Worm (Caenorhabditis elegans) whole organism, late embryonic: ENCODE results near the gene wbp-2.

Source experiments
- C38D4.7 ChIP-seq: fragments of 200-800 bp; sonication (Bioruptor generic); optimal IDR thresholded peaks from 2 replicates; lab custom pipeline; 2018; ENCODE audit warnings: mild to moderate bottlenecking, missing genetic modification characterization, moderate library complexity, missing compliant biosample characterization
- K09A11.1 ChIP-seq: sonication (generic microtip); optimal IDR thresholded peaks from 2 replicates; lab custom pipeline; 2017; ENCODE audit warnings: antibody characterized with exemption, mild to moderate bottlenecking, missing genetic modification characterization, missing compliant biosample characterization; ENCODE audit not compliant: insufficient read depth
- Y22D7AL.16 ChIP-seq: sonication (generic microtip); optimal IDR thresholded peaks from 2 replicates; lab custom pipeline; 2016; ENCODE audit warnings: missing genetic modification characterization, missing compliant biosample characterization
- ama-1 ChIP-seq: fragments of 150-350 bp; optimal IDR thresholded peaks from 2 replicates; lab custom pipeline; 2014
- ceh-14 ChIP-seq: sonication (generic microtip); optimal IDR thresholded peaks from 2 replicates; lab custom pipeline; 2016; ENCODE audit warnings: missing genotype, missing genetic modification characterization, missing compliant biosample characterization
- ceh-19 ChIP-seq: fragments of 200-800 bp; sonication (Bioruptor generic); optimal IDR thresholded peaks from 2 replicates; lab custom pipeline; 2018; ENCODE audit warnings: mild to moderate bottlenecking, missing genetic modification characterization, missing compliant biosample characterization
- ceh-2 ChIP-seq: sonication (generic microtip); optimal IDR thresholded peaks from 2 replicates; lab custom pipeline; 2016; ENCODE audit warnings: missing genotype, missing genetic modification characterization, missing compliant biosample characterization
- ceh-22 ChIP-seq: sonication (generic microtip); optimal IDR thresholded peaks from 2 replicates; lab custom pipeline; 2017; ENCODE audit warnings: missing biosample characterization, missing genetic modification characterization
- ceh-30 ChIP-seq: fragments of 150-350 bp; optimal IDR thresholded peaks from 2 replicates; lab custom pipeline; 2014; ENCODE audit warnings: missing biosample characterization, missing genetic modification characterization
- ceh-31 ChIP-seq: sonication (generic microtip); optimal IDR thresholded peaks from 2 replicates; lab custom pipeline; 2016; ENCODE audit warnings: missing genetic modification characterization, missing compliant biosample characterization
- ceh-34 ChIP-seq: sonication (generic microtip); optimal IDR thresholded peaks from 2 replicates; lab custom pipeline; 2016; ENCODE audit warnings: mild to moderate bottlenecking, missing genetic modification characterization, missing compliant biosample characterization
- ceh-45 ChIP-seq: fragments of 200-800 bp; sonication (Bioruptor generic); IDR thresholded peaks from 2 replicates; pipeline ENCODE4 v1.3.6; 2022; ENCODE audit warnings: missing genetic modification reagents, missing genetic modification characterization, missing compliant biosample characterization
- che-1 ChIP-seq: sonication (generic microtip); optimal IDR thresholded peaks from 2 replicates; lab custom pipeline; 2016; ENCODE audit warnings: mild to moderate bottlenecking, missing genetic modification characterization, missing compliant biosample characterization
- dmd-4 ChIP-seq: sonication (generic microtip); optimal IDR thresholded peaks from 2 replicates; lab custom pipeline; 2016; ENCODE audit warnings: borderline replicate concordance, missing genetic modification characterization, missing compliant biosample characterization
- dve-1 ChIP-seq: sonication (generic microtip); optimal IDR thresholded peaks from 2 replicates; lab custom pipeline; 2017; ENCODE audit warnings: antibody characterized with exemption, mild to moderate bottlenecking, missing genetic modification characterization, missing compliant biosample characterization
- elt-4 ChIP-seq: sonication (generic microtip); optimal IDR thresholded peaks from 2 replicates; lab custom pipeline; 2016; ENCODE audit warnings: missing genetic modification characterization, missing compliant biosample characterization
- ets-4 ChIP-seq: sonication (generic microtip); optimal IDR thresholded peaks from 2 replicates; lab custom pipeline; 2016; ENCODE audit warnings: missing genetic modification characterization, missing compliant biosample characterization
- fkh-10 ChIP-seq: fragments of 150-350 bp; optimal IDR thresholded peaks from 2 replicates; lab custom pipeline; 2014; ENCODE audit warnings: missing biosample characterization, missing genetic modification reagents, missing genetic modification characterization
- fkh-6 ChIP-seq: sonication (generic microtip); optimal IDR thresholded peaks from 2 replicates; lab custom pipeline; 2016; ENCODE audit warnings: missing genetic modification characterization, missing compliant biosample characterization
- hlh-30 ChIP-seq: sonication (generic microtip); optimal IDR thresholded peaks from 2 replicates; lab custom pipeline; 2017; ENCODE audit warnings: antibody characterized with exemption, missing genetic modification characterization, missing compliant biosample characterization; ENCODE audit not compliant: insufficient read depth
- lim-6 ChIP-seq: sonication (generic microtip); optimal IDR thresholded peaks from 2 replicates; lab custom pipeline; 2016; ENCODE audit warnings: missing genetic modification characterization, missing compliant biosample characterization
- mec-3 ChIP-seq: sonication (generic microtip); optimal IDR thresholded peaks from 2 replicates; lab custom pipeline; 2016; ENCODE audit warnings: borderline replicate concordance, missing genetic modification characterization, missing compliant biosample characterization
- nhr-11 ChIP-seq: fragments of 150-350 bp; optimal IDR thresholded peaks from 2 replicates; lab custom pipeline; 2014; ENCODE audit warnings: missing biosample characterization, missing genetic modification characterization
- npax-4 ChIP-seq: sonication (generic microtip); optimal IDR thresholded peaks from 2 replicates; lab custom pipeline; 2016; ENCODE audit warnings: missing genetic modification characterization, missing compliant biosample characterization
- odd-2 ChIP-seq: sonication (generic microtip); optimal IDR thresholded peaks from 2 replicates; lab custom pipeline; 2017; ENCODE audit warnings: antibody characterized with exemption, mild to moderate bottlenecking, missing genetic modification characterization, missing compliant biosample characterization
- pat-9 ChIP-seq: fragments of 200-800 bp; sonication (Bioruptor generic); optimal IDR thresholded peaks from 2 replicates; lab custom pipeline; 2018; ENCODE audit warnings: mild to moderate bottlenecking, missing genetic modification characterization, moderate library complexity, missing compliant biosample characterization
- pax-1 ChIP-seq: fragments of 150-350 bp; optimal IDR thresholded peaks from 2 replicates; lab custom pipeline; 2014; ENCODE audit warnings: missing biosample characterization, missing genetic modification characterization
- pha-2 ChIP-seq: sonication (generic microtip); optimal IDR thresholded peaks from 2 replicates; lab custom pipeline; 2017; ENCODE audit warnings: mild to moderate bottlenecking, missing genetic modification characterization, missing compliant biosample characterization
- ref-2 ChIP-seq: sonication (generic microtip); optimal IDR thresholded peaks from 2 replicates; lab custom pipeline; 2016; ENCODE audit warnings: missing genetic modification characterization, missing compliant biosample characterization
- sox-2 ChIP-seq: fragments of 200-800 bp; sonication (Bioruptor generic); IDR thresholded peaks from 2 replicates; pipeline ENCODE4 v1.3.6; 2022; ENCODE audit warnings: missing genetic modification reagents, missing genetic modification characterization, missing compliant biosample characterization
- sox-4 ChIP-seq: sonication (generic microtip); optimal IDR thresholded peaks from 2 replicates; lab custom pipeline; 2017; ENCODE audit warnings: mild to moderate bottlenecking, missing genetic modification characterization, inconsistent platforms, missing compliant biosample characterization
- tbx-7 ChIP-seq: sonication (generic microtip); optimal IDR thresholded peaks from 2 replicates; lab custom pipeline; 2016; ENCODE audit warnings: missing genotype, missing genetic modification characterization, missing compliant biosample characterization
- unc-3 ChIP-seq, 2 experiments: fragments of 200-800 bp in 1 of 2; sonication (Bioruptor generic) in 1 of 2; sonication (generic microtip) in 1 of 2; conservative IDR thresholded peaks in 1 of 2; optimal IDR thresholded peaks in 1 of 2; 2 replicates each; pipeline versions ENCODE4 v1.3.6 to Lab custom; 2016 to 2022; ENCODE audit warnings: missing compliant biosample characterization in 2 of 2, missing genetic modification characterization in 2 of 2, missing genetic modification reagents in 1 of 2
- unc-42 ChIP-seq: sonication (generic microtip); optimal IDR thresholded peaks from 2 replicates; lab custom pipeline; 2016; ENCODE audit warnings: missing genotype, missing genetic modification characterization, missing compliant biosample characterization
- unc-55 ChIP-seq: sonication (generic microtip); optimal IDR thresholded peaks from 2 replicates; lab custom pipeline; 2017; ENCODE audit warnings: missing biosample characterization, missing genetic modification reagents, missing genetic modification characterization
- zip-5 ChIP-seq: sonication (generic microtip); optimal IDR thresholded peaks from 2 replicates; lab custom pipeline; 2016; ENCODE audit warnings: missing genetic modification characterization, missing compliant biosample characterization
- ztf-16 ChIP-seq: sonication (generic microtip); optimal IDR thresholded peaks from 2 replicates; lab custom pipeline; 2017; ENCODE audit warnings: missing genetic modification characterization, missing compliant biosample characterization

wbp-2 gene

DNA sequence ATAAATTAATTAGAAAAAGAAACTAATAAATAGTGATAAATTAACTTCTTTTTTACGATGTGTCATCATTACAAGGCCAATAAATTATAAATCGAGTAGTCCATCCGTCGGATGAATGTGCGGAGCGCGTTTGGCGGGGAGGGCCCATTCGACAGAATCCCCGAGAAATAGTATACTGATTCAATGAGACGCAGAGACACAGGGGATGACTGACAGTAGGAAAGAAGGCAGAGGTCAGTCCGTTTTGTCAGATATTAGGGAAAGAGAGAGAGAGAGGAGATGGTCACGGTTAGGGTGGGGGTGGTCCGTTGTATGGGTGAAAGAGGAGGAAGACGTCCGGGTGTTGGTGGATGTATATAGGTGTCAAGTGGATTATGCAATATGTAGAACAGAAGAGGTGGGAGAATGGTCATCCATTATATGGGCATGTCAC, 20.9 kb upstream of the wbp-2 start (continued):
- TF ChIP-seq hlh-30 (tag; lab: Kevin White, UChicago) (peak; percentile 13), unc-55 (GFP tag; lab: Kevin White, UChicago) (peak; percentile 98), nhr-11 (tag; lab: Kevin White, UChicago) (no peak), C38D4.7 (GFP tag; lab: Kevin White, UChicago) (no peak), fkh-6 (tag; lab: Kevin White, UChicago) (peak; percentile 6), tbx-7 (tag; lab: Kevin White, UChicago) (peak; percentile 14), zip-5 (no peak), ceh-45 (GFP tag; lab: Robert Waterston, UW) (no peak)
- TF ChIP-seq, all 69 proteins: peak for 15

- no peak for TF ChIP-seq ama-1 (lab: Kevin White, UChicago)
- TF ChIP-seq dmd-4 = no peak
- no peak for TF ChIP-seq mec-3 (tag; lab: Kevin White, UChicago)
- TF ChIP-seq C38D4.7 (GFP tag; lab: Kevin White, UChicago) = no peak
- TF ChIP-seq ref-2 (tag; lab: Kevin White, UChicago) = no peak
- no peak for TF ChIP-seq Y22D7AL.16 (tag; lab: Kevin White, UChicago)
- no peak for TF ChIP-seq ceh-14 (tag; lab: Kevin White, UChicago)
- TF ChIP-seq ceh-31 (tag; lab: Kevin White, UChicago) = no peak
- no peak for TF ChIP-seq npax-4
- TF ChIP-seq ets-4 (tag; lab: Kevin White, UChicago) = no peak
- TF ChIP-seq ceh-22 (tag; lab: Kevin White, UChicago) = no peak
- no peak for TF ChIP-seq sox-4 (tag; lab: Kevin White, UChicago)
- no peak for TF ChIP-seq ceh-30 (tag; lab: Kevin White, UChicago)
- no peak for TF ChIP-seq fkh-10
- TF ChIP-seq lim-6 (tag; lab: Kevin White, UChicago) = no peak
- TF ChIP-seq elt-4 = no peak
Measured at ce11 chrII:9310204-9310603, 19.4 kb upstream of the wbp-2 start, which contains the start of gene cam-1. Gene cam-1 (minus strand): TSS chrII:9310304.

- TF ChIP-seq unc-42 (tag; lab: Kevin White, UChicago) (peak; percentile 48), npax-4 (no peak)
Measured at ce11 chrII:9310794-9311193, 18.8 kb upstream of the wbp-2 start.

ce11 chrII:9311702-9312101, 17.9 kb upstream of the wbp-2 start:
- TF ChIP-seq pha-2 (tag; lab: Kevin White, UChicago) = no peak
- TF ChIP-seq unc-42 (tag; lab: Kevin White, UChicago) = peak; percentile 88

ce11 chrII:9313335-9313734, 16.2 kb upstream of the wbp-2 start:
- no peak for TF ChIP-seq odd-2 (tag; lab: Kevin White, UChicago)
- no peak for TF ChIP-seq che-1
- TF ChIP-seq ref-2 (tag; lab: Kevin White, UChicago) = peak; percentile 48
- no peak for TF ChIP-seq nhr-11 (tag; lab: Kevin White, UChicago)
- TF ChIP-seq ama-1 (lab: Kevin White, UChicago) = no peak
- peak; percentile 93 for TF ChIP-seq pax-1 (tag; lab: Kevin White, UChicago)
- TF ChIP-seq ceh-31 (tag; lab: Kevin White, UChicago) = peak; percentile 83
- no peak for TF ChIP-seq npax-4
- TF ChIP-seq ceh-19 = peak; percentile 26
- TF ChIP-seq dve-1 (tag; lab: Kevin White, UChicago) = no peak
- TF ChIP-seq ztf-16 (tag; lab: Kevin White, UChicago) = no peak
- no peak for TF ChIP-seq K09A11.1
- TF ChIP-seq ceh-34 = peak; percentile 67
- no peak for TF ChIP-seq pat-9 (tag; lab: Kevin White, UChicago)
- TF ChIP-seq unc-3 (GFP tag; conservative IDR thresholded peaks at IDR 0.05; lab: Robert Waterston, UW) = no peak
- no peak for TF ChIP-seq unc-3 (tag; optimal IDR thresholded peaks at IDR 0.05; lab: Kevin White, UChicago)
- peak; percentile 73 for TF ChIP-seq sox-2 (GFP tag; lab: Robert Waterston, UW)
- peak; percentile 34 for TF ChIP-seq ceh-2
